Fruit fly (Drosophila melanogaster) whole organism, embryonic: ENCODE data around the gene CG16798.

Experiments
- Blimp-1 ChIP-seq: fragments of 200-800 bp; sonication (Bioruptor generic); optimal IDR thresholded peaks from 3 replicates; lab custom pipeline; 2018; ENCODE audit warnings: missing biosample characterization, missing genetic modification characterization, mild to moderate bottlenecking, moderate library complexity, missing genetic modification reagents
- CG10543 ChIP-seq: fragments of 200-800 bp; sonication (Bioruptor generic); optimal IDR thresholded peaks from 3 replicates; lab custom pipeline; 2017; ENCODE audit warnings: missing biosample characterization, mild to moderate bottlenecking, missing genetic modification characterization, moderate library complexity
- CG11085 ChIP-seq: fragments of 200-800 bp; sonication (Bioruptor generic); IDR thresholded peaks from 2 replicates; pipeline ENCODE4 v1.3.6; 2022; ENCODE audit warnings: missing biosample characterization, missing genetic modification characterization
- CG11560 ChIP-seq: fragments of 200-800 bp; sonication (Bioruptor generic); IDR thresholded peaks from 3 replicates; pipeline ENCODE4 v1.3.6; 2022; ENCODE audit warnings: missing biosample characterization, missing genetic modification characterization
- CG11723 ChIP-seq: fragments of 200-800 bp; sonication (Bioruptor generic); optimal IDR thresholded peaks from 2 replicates; lab custom pipeline; 2017; ENCODE audit warnings: missing biosample characterization, mild to moderate bottlenecking, missing genetic modification characterization
- CG12219 ChIP-seq: fragments of 200-800 bp; sonication (Bioruptor generic); optimal IDR thresholded peaks from 3 replicates; lab custom pipeline; 2018; ENCODE audit warnings: missing biosample characterization, mild to moderate bottlenecking, missing genetic modification characterization
- CG13123 ChIP-seq: fragments of 200-800 bp; sonication (Bioruptor generic); optimal IDR thresholded peaks from 2 replicates; lab custom pipeline; 2016; ENCODE audit warnings: missing biosample characterization, missing genetic modification characterization
- CG13287 ChIP-seq: fragments of 200-800 bp; sonication (Bioruptor generic); IDR thresholded peaks from 2 replicates; pipeline ENCODE4 v1.3.6; 2022; ENCODE audit warnings: missing biosample characterization, missing genetic modification characterization; ENCODE audit not compliant: partially characterized antibody
- CG14014 ChIP-seq: fragments of 200-800 bp; sonication (Bioruptor generic); IDR thresholded peaks from 2 replicates; pipeline ENCODE4 v1.3.6; 2022; ENCODE audit warnings: missing biosample characterization, missing genetic modification characterization
- CG14441 ChIP-seq: fragments of 200-800 bp; sonication (Bioruptor generic); IDR thresholded peaks from 2 replicates; pipeline ENCODE4 v1.3.6; 2022; ENCODE audit warnings: missing biosample characterization, missing genetic modification characterization
- CG14860 ChIP-seq: fragments of 200-800 bp; sonication (Bioruptor generic); IDR thresholded peaks from 3 replicates; pipeline ENCODE4 v1.3.6; 2022; ENCODE audit warnings: missing biosample characterization, missing genetic modification characterization; ENCODE audit not compliant: partially characterized antibody
- CG1603 ChIP-seq: fragments of 200-800 bp; sonication (Bioruptor generic); optimal IDR thresholded peaks from 2 replicates; lab custom pipeline; 2019; ENCODE audit warnings: missing biosample characterization, mild to moderate bottlenecking, missing genetic modification characterization, moderate library complexity
- CG17328 ChIP-seq: fragments of 200-800 bp; sonication (Bioruptor generic); IDR thresholded peaks from 2 replicates; pipeline ENCODE4 v1.3.6; 2022; ENCODE audit warnings: missing biosample characterization, missing genetic modification characterization
- CG18011 ChIP-seq: fragments of 200-800 bp; sonication (Bioruptor generic); optimal IDR thresholded peaks from 2 replicates; lab custom pipeline; 2017; ENCODE audit warnings: missing biosample characterization, missing genetic modification characterization, mild to moderate bottlenecking, moderate library complexity, missing genotype
- CG2678 ChIP-seq: fragments of 200-800 bp; sonication (Bioruptor generic); optimal IDR thresholded peaks from 3 replicates; lab custom pipeline; 2019; ENCODE audit warnings: missing biosample characterization, mild to moderate bottlenecking, missing genetic modification characterization, moderate library complexity
- CG31224 ChIP-seq: fragments of 200-800 bp; sonication (Bioruptor generic); IDR thresholded peaks from 2 replicates; pipeline ENCODE4 v1.3.6; 2022; ENCODE audit warnings: missing biosample characterization, missing genetic modification characterization
- CG4707 ChIP-seq: fragments of 200-800 bp; sonication (Bioruptor generic); optimal IDR thresholded peaks from 2 replicates; lab custom pipeline; 2018; ENCODE audit warnings: missing biosample characterization, mild to moderate bottlenecking, missing genetic modification characterization, moderate library complexity
- CG4730 ChIP-seq: fragments of 200-800 bp; sonication (Bioruptor generic); IDR thresholded peaks from 2 replicates; pipeline ENCODE4 v1.3.6; 2022; ENCODE audit warnings: missing biosample characterization, missing genetic modification characterization
- CG4820 ChIP-seq: fragments of 200-800 bp; sonication (Bioruptor generic); optimal IDR thresholded peaks from 3 replicates; lab custom pipeline; 2016; ENCODE audit warnings: missing biosample characterization, missing genetic modification characterization
- CG7372 ChIP-seq: fragments of 200-800 bp; sonication (Bioruptor generic); IDR thresholded peaks from 2 replicates; pipeline ENCODE4 v1.3.6; 2022; ENCODE audit warnings: missing biosample characterization, missing genetic modification characterization
- CG8359 ChIP-seq: fragments of 200-800 bp; sonication (Bioruptor generic); optimal IDR thresholded peaks from 2 replicates; lab custom pipeline; 2017; ENCODE audit warnings: missing biosample characterization, mild to moderate bottlenecking, missing genetic modification characterization, borderline replicate concordance
- CG9797 ChIP-seq: fragments of 200-800 bp; sonication (Bioruptor generic); optimal IDR thresholded peaks from 3 replicates; lab custom pipeline; 2018; ENCODE audit warnings: missing biosample characterization, mild to moderate bottlenecking, missing genetic modification characterization
- CTCF ChIP-seq: fragments of 200-800 bp; sonication (Bioruptor generic); optimal IDR thresholded peaks from 2 replicates; lab custom pipeline; 2017; ENCODE audit warnings: missing biosample characterization, mild to moderate bottlenecking, missing genetic modification characterization, moderate library complexity
- D19A ChIP-seq: fragments of 200-800 bp; optimal IDR thresholded peaks from 3 replicates; lab custom pipeline; 2019; ENCODE audit warnings: missing biosample characterization, mild to moderate bottlenecking, missing genetic modification characterization, moderate library complexity
- Deaf1 ChIP-seq: fragments of 200-800 bp; optimal IDR thresholded peaks from 3 replicates; lab custom pipeline; 2019; ENCODE audit warnings: missing biosample characterization, mild to moderate bottlenecking, missing genetic modification characterization, moderate library complexity
- Dll ChIP-seq: fragments of 200-800 bp; sonication (Bioruptor generic); IDR thresholded peaks from 4 replicates; pipeline ENCODE4 v1.3.6; 2022; ENCODE audit warnings: missing biosample characterization, missing genetic modification characterization; ENCODE audit not compliant: partially characterized antibody
- Doc2 ChIP-seq: fragments of 200-800 bp; sonication (Bioruptor generic); IDR thresholded peaks from 2 replicates; pipeline ENCODE4 v1.3.6; 2022; ENCODE audit warnings: missing biosample characterization, missing genetic modification characterization
- Fer1 ChIP-seq: fragments of 200-800 bp; sonication (Bioruptor generic); optimal IDR thresholded peaks from 2 replicates; lab custom pipeline; 2017; ENCODE audit warnings: missing biosample characterization, mild to moderate bottlenecking, missing genetic modification characterization
- Fer3 ChIP-seq: fragments of 200-800 bp; sonication (Bioruptor generic); optimal IDR thresholded peaks from 2 replicates; lab custom pipeline; 2018; ENCODE audit warnings: missing biosample characterization, mild to moderate bottlenecking, missing genetic modification characterization, moderate library complexity
- HLH3B ChIP-seq: fragments of 200-800 bp; sonication (Bioruptor generic); IDR thresholded peaks from 2 replicates; pipeline ENCODE4 v1.3.6; 2022; ENCODE audit warnings: missing biosample characterization, missing genetic modification characterization
- PHDP ChIP-seq: fragments of 200-800 bp; sonication (Bioruptor generic); optimal IDR thresholded peaks from 3 replicates; lab custom pipeline; 2018; ENCODE audit warnings: missing biosample characterization, mild to moderate bottlenecking, missing genetic modification characterization, moderate library complexity
- Rfx ChIP-seq: fragments of 200-800 bp; sonication (Bioruptor generic); IDR thresholded peaks from 2 replicates; pipeline ENCODE4 v1.3.6; 2022; ENCODE audit warnings: missing biosample characterization, missing genetic modification characterization
- Rx ChIP-seq: fragments of 200-800 bp; sonication (Bioruptor generic); IDR thresholded peaks from 2 replicates; pipeline ENCODE4 v1.3.6; 2022; ENCODE audit warnings: missing biosample characterization, missing genetic modification characterization
- al ChIP-seq: fragments of 200-800 bp; sonication (Bioruptor generic); IDR thresholded peaks from 2 replicates; pipeline ENCODE4 v1.3.6; 2022; ENCODE audit warnings: missing biosample characterization, missing genetic modification characterization
- chn ChIP-seq: fragments of 200-800 bp; sonication (Bioruptor generic); optimal IDR thresholded peaks from 2 replicates; lab custom pipeline; 2016; ENCODE audit warnings: missing biosample characterization, missing genetic modification characterization
- dpn ChIP-seq, 2 experiments: fragments of 200-800 bp; sonication (Bioruptor generic); optimal IDR thresholded peaks; 3 replicates each; lab custom pipeline; 2016; ENCODE audit warnings: missing biosample characterization in 2 of 2, missing genetic modification characterization in 2 of 2
- exex ChIP-seq: fragments of 200-800 bp; sonication (Bioruptor generic); optimal IDR thresholded peaks from 4 replicates; lab custom pipeline; 2018; ENCODE audit warnings: missing biosample characterization, mild to moderate bottlenecking, missing genetic modification characterization, moderate library complexity
- gem ChIP-seq: fragments of 200-800 bp; sonication (Bioruptor generic); optimal IDR thresholded peaks from 2 replicates; lab custom pipeline; 2019; ENCODE audit warnings: missing biosample characterization, mild to moderate bottlenecking, missing genetic modification characterization, moderate library complexity
- h ChIP-seq: fragments of >200 bp; optimal IDR thresholded peaks from 2 replicates; lab custom pipeline; 2017
- insv ChIP-seq, 2 experiments: fragments of 200-800 bp; sonication (Bioruptor generic); optimal IDR thresholded peaks; 3 replicates each; lab custom pipeline; 2016 to 2018; ENCODE audit warnings: missing biosample characterization in 2 of 2, missing genetic modification characterization in 2 of 2
- ken ChIP-seq: fragments of 200-800 bp; sonication (Bioruptor generic); IDR thresholded peaks from 3 replicates; pipeline ENCODE4 v1.3.6; 2022; ENCODE audit warnings: missing biosample characterization, missing genetic modification characterization
- lola ChIP-seq, 3 experiments: fragments of >200 bp in 2 of 3; fragments of 200-800 bp in 1 of 3; sonication (Bioruptor generic) in 1 of 3; optimal IDR thresholded peaks; 2 replicates each; lab custom pipeline; 2017 to 2019; ENCODE audit warnings: missing biosample characterization in 3 of 3, missing genetic modification characterization in 3 of 3, mild to moderate bottlenecking in 1 of 3, moderate library complexity in 1 of 3
- oc ChIP-seq: fragments of 200-800 bp; sonication (Bioruptor generic); optimal IDR thresholded peaks from 2 replicates; lab custom pipeline; 2018; ENCODE audit warnings: missing biosample characterization, mild to moderate bottlenecking, missing genetic modification characterization, moderate library complexity
- org-1 ChIP-seq: fragments of 200-800 bp; sonication (Bioruptor generic); optimal IDR thresholded peaks from 2 replicates; lab custom pipeline; 2017; ENCODE audit warnings: missing biosample characterization, missing genetic modification characterization
- pb ChIP-seq: fragments of 200-800 bp; sonication (Bioruptor generic); optimal IDR thresholded peaks from 3 replicates; lab custom pipeline; 2016; ENCODE audit warnings: missing biosample characterization, missing genetic modification characterization
- phol ChIP-seq: fragments of 200-800 bp; sonication (Bioruptor generic); optimal IDR thresholded peaks from 3 replicates; lab custom pipeline; 2018; ENCODE audit warnings: missing biosample characterization, mild to moderate bottlenecking, missing genetic modification characterization, moderate library complexity
- psq ChIP-seq: fragments of 200-800 bp; sonication (Bioruptor generic); optimal IDR thresholded peaks from 2 replicates; lab custom pipeline; 2017; ENCODE audit warnings: missing biosample characterization, missing genetic modification characterization
- ro ChIP-seq: fragments of 200-800 bp; sonication (Bioruptor generic); IDR thresholded peaks from 2 replicates; pipeline ENCODE4 v1.3.6; 2022; ENCODE audit warnings: missing biosample characterization, missing genetic modification characterization
- sna ChIP-seq: fragments of 200-800 bp; sonication (Bioruptor generic); IDR thresholded peaks from 2 replicates; pipeline ENCODE4 v1.3.6; 2022; ENCODE audit warnings: missing biosample characterization, missing genetic modification characterization; ENCODE audit not compliant: partially characterized antibody
- yki ChIP-seq: fragments of >200 bp; optimal IDR thresholded peaks from 3 replicates; lab custom pipeline; 2018
- zfh2 ChIP-seq: fragments of 200-800 bp; sonication (Bioruptor generic); optimal IDR thresholded peaks from 2 replicates; lab custom pipeline; 2016; ENCODE audit warnings: missing biosample characterization, missing genetic modification characterization

The CG16798 gene

DNA sequence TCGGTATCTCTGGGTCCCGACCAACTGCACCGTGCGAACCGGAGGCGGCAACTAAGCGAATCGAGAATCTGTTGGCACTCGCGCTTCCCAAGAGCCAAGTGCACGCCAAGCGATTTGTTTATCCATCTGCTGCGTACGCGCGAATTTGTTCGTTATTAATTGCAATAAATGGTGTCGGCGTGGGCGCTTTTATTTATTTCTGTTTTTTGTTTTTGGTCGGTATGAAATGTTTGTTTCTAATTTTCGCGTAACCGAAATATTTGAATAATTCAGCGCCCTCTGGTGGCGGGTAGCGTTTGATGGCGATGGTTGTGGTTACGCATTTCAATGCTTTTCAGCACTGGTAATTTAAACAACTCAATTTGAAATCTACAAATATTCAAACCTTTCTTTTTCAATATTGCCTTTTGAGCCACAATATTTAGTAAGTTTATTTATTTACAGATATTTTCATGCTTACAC is 32.6 kb upstream of the CG16798 start, which contains the start of gene CG10947 (continued):
- TF ChIP-seq oc (tag; lab: Kevin White, UChicago) (no peak), CG13287 (GFP tag; lab: Robert Waterston, UW) (peak; percentile 75), CG2678 (tag; lab: Kevin White, UChicago) (peak; percentile 29), Fer3 (tag; lab: Kevin White, UChicago) (peak; percentile 46), al (GFP tag; lab: Robert Waterston, UW) (no peak), CG7372 (GFP tag; lab: Robert Waterston, UW) (peak; percentile 43; the same call in 1 of the 2 replicates), insv (GFP tag; optimal IDR thresholded peaks at IDR 0.05; lab: Kevin White, UChicago) (peak in 1 of 2 experiments; percentile 43), exex (tag; lab: Kevin White, UChicago) (no peak), Deaf1 (no peak), psq (GFP tag; lab: Kevin White, UChicago) (peak; percentile 11), lola (GFP tag; optimal IDR thresholded peaks at IDR 0.05; lab: Kevin White, UChicago) (peak in 1 of 3 experiments; percentile 13), Rfx (GFP tag; lab: Robert Waterston, UW) (peak; percentile 90), CTCF (GFP tag; lab: Kevin White, UChicago) (peak; percentile 94), Blimp-1 (GFP tag; lab: Kevin White, UChicago) (peak; percentile 14), CG4707 (GFP tag; lab: Kevin White, UChicago) (peak; percentile 60), Doc2 (GFP tag; lab: Robert Waterston, UW) (no peak), pb (GFP tag; lab: Kevin White, UChicago) (peak; percentile 66), CG14014 (GFP tag; lab: Robert Waterston, UW) (peak; percentile 60; the same call in 1 of the 2 replicates), CG8359 (GFP tag; lab: Kevin White, UChicago) (peak; percentile 21), CG18011 (GFP tag; lab: Kevin White, UChicago) (peak; percentile 68), h (lab: Kevin White, UChicago) (no peak), phol (tag; lab: Kevin White, UChicago) (peak; percentile 41), CG11085 (GFP tag; lab: Robert Waterston, UW) (peak; percentile 43; the same call in 1 of the 2 replicates), CG11560 (no peak), dpn (GFP tag; optimal IDR thresholded peaks at IDR 0.05; lab: Kevin White, UChicago) (peak; percentile 75 to 84), sna (no peak), gem (tag; lab: Kevin White, UChicago) (peak; percentile 48), Rx (GFP tag; lab: Robert Waterston, UW) (peak; percentile 36), CG11723 (GFP tag; lab: Kevin White, UChicago) (peak; percentile 58), CG31224 (GFP tag; lab: Robert Waterston, UW) (no peak), Fer1 (GFP tag; lab: Kevin White, UChicago) (peak; percentile 61), CG4820 (GFP tag; lab: Kevin White, UChicago) (peak; percentile 56), CG10543 (GFP tag; lab: Kevin White, UChicago) (peak; percentile 6), Dll (GFP tag; lab: Robert Waterston, UW) (peak; percentile 59; the same call in 3 of the 4 replicates), ro (GFP tag; lab: Robert Waterston, UW) (no peak), CG12219 (GFP tag; lab: Kevin White, UChicago) (peak; percentile 39), D19A (peak; percentile 10), chn (peak; percentile 70), CG9797 (GFP tag; lab: Kevin White, UChicago) (no peak), PHDP (tag; lab: Kevin White, UChicago) (peak; percentile 69), yki (lab: Kevin White, UChicago) (no peak), CG1603 (tag; lab: Kevin White, UChicago) (peak; percentile 67), CG17328 (GFP tag; lab: Robert Waterston, UW) (peak; percentile 55; the same call in 1 of the 2 replicates), org-1 (GFP tag; lab: Kevin White, UChicago) (peak; percentile 29), zfh2 (peak; percentile 48), ken (GFP tag; lab: Robert Waterston, UW) (0 out of 3 replicates have a peak, but pooled peaks have one; percentile 48), CG13123 (GFP tag; lab: Kevin White, UChicago) (peak; percentile 57), HLH3B (GFP tag; lab: Robert Waterston, UW) (peak; percentile 69), CG14860 (GFP tag; lab: Robert Waterston, UW) (no peak), CG4730 (no peak), CG14441 (peak; percentile 55)
